Worm (Caenorhabditis elegans) whole organism, L4 larva: ENCODE measurements around the gene F28F9.2.

Source experiments
- nhr-237 ChIP-seq: sonication (generic microtip); optimal IDR thresholded peaks from 2 replicates; lab custom pipeline; 2017; ENCODE audit warnings: missing biosample characterization, missing genetic modification characterization
- zag-1 ChIP-seq: fragments of 150-350 bp; optimal IDR thresholded peaks from 2 replicates; lab custom pipeline; 2014; ENCODE audit warnings: missing biosample characterization, missing genetic modification characterization

- TF ChIP-seq zag-1 (tag; lab: Kevin White, UChicago) (no peak), nhr-237 (tag; lab: Kevin White, UChicago) (no peak)
These were observed 24.3 kb upstream of the F28F9.2 start for ce11 chrIV:3815259-3815644.
